Worm (Caenorhabditis elegans) whole organism, L4 larva: ENCODE data around the gene orc-2.

ENCODE experiments used
- D1046.2 ChIP-seq: fragments of 200-800 bp; sonication (Bioruptor generic); IDR thresholded peaks from 2 replicates; pipeline ENCODE4 v1.3.6; 2022; ENCODE audit warnings: missing genetic modification characterization, missing compliant biosample characterization
- F26F4.8 ChIP-seq: fragments of 200-800 bp; sonication (Bioruptor generic); conservative IDR thresholded peaks from 2 replicates; pipeline ENCODE4 v1.3.6; 2022; ENCODE audit warnings: missing genetic modification characterization, missing compliant biosample characterization
- F49E8.2 ChIP-seq: sonication (generic microtip); optimal IDR thresholded peaks from 2 replicates; lab custom pipeline; 2016; ENCODE audit warnings: missing compliant biosample characterization, mild to moderate bottlenecking, missing genetic modification characterization, borderline replicate concordance
- Y105C5A.15 ChIP-seq: fragments of 200-800 bp; sonication (Bioruptor generic); IDR thresholded peaks from 2 replicates; pipeline ENCODE4 v1.3.6; 2022; ENCODE audit warnings: missing genetic modification characterization, missing compliant biosample characterization
- Y5F2A.4 ChIP-seq: fragments of 200-800 bp; sonication (Bioruptor generic); optimal IDR thresholded peaks from 2 replicates; lab custom pipeline; 2018; ENCODE audit warnings: mild to moderate bottlenecking, missing genetic modification characterization, missing compliant biosample characterization
- aha-1 ChIP-seq: fragments of 150-350 bp; peaks from one replicate; lab custom pipeline; 2014; ENCODE audit warnings: missing biosample characterization, missing genetic modification characterization
- aly-2 ChIP-seq: sonication (generic microtip); optimal IDR thresholded peaks from 2 replicates; lab custom pipeline; 2018; ENCODE audit warnings: missing biosample characterization, missing genetic modification characterization
- ama-1 ChIP-seq: fragments of 150-350 bp; optimal IDR thresholded peaks from 2 replicates; lab custom pipeline; 2014; ENCODE audit warnings: inconsistent platforms, mixed read lengths
- attf-4 ChIP-seq: sonication (generic microtip); optimal IDR thresholded peaks from 3 replicates; lab custom pipeline; 2017; ENCODE audit warnings: missing biosample characterization, missing genetic modification characterization
- ceh-44 ChIP-seq: fragments of 200-800 bp; sonication (Bioruptor generic); IDR thresholded peaks from 2 replicates; pipeline ENCODE4 v1.3.6; 2022; ENCODE audit warnings: missing genetic modification reagents, missing genetic modification characterization, missing compliant biosample characterization
- cey-2 ChIP-seq: sonication (generic microtip); optimal IDR thresholded peaks from 3 replicates; lab custom pipeline; 2017; ENCODE audit warnings: missing genetic modification characterization, mild to moderate bottlenecking, missing compliant biosample characterization, antibody characterized with exemption, borderline replicate concordance; ENCODE audit not compliant: insufficient read depth
- ctbp-1 ChIP-seq: fragments of 200-800 bp; sonication (Bioruptor generic); IDR thresholded peaks from 2 replicates; pipeline ENCODE4 v1.3.6; 2022; ENCODE audit warnings: missing genetic modification reagents, missing genetic modification characterization, missing compliant biosample characterization
- daf-16 ChIP-seq, 3 experiments: sonication (generic microtip); optimal IDR thresholded peaks; 2 replicates each; lab custom pipeline; 2016 to 2017; ENCODE audit warnings: missing genetic modification characterization in 3 of 3, missing genetic modification reagents in 3 of 3, mild to moderate bottlenecking in 2 of 3, missing compliant biosample characterization in 2 of 3, missing biosample characterization in 1 of 3, moderate library complexity in 1 of 3
- daf-19 ChIP-seq: fragments of 200-800 bp; sonication (Bioruptor generic); conservative IDR thresholded peaks from 2 replicates; pipeline ENCODE4 v1.3.6; 2022; ENCODE audit warnings: missing genetic modification characterization, missing compliant biosample characterization
- dmd-6 ChIP-seq: fragments of 200-800 bp; sonication (Bioruptor generic); IDR thresholded peaks from 2 replicates; pipeline ENCODE4 v1.3.6; 2022; ENCODE audit warnings: missing genetic modification reagents, missing genetic modification characterization, missing compliant biosample characterization
- duxl-1 ChIP-seq: sonication (generic microtip); optimal IDR thresholded peaks from 2 replicates; lab custom pipeline; 2016; ENCODE audit warnings: mild to moderate bottlenecking, missing genetic modification characterization, moderate library complexity, missing compliant biosample characterization; ENCODE audit not compliant: poor library complexity
- dve-1 ChIP-seq: sonication (generic microtip); optimal IDR thresholded peaks from 2 replicates; lab custom pipeline; 2017; ENCODE audit warnings: antibody characterized with exemption, mild to moderate bottlenecking, missing genetic modification characterization, missing compliant biosample characterization; ENCODE audit not compliant: insufficient read depth
- egl-27 ChIP-seq: sonication (generic microtip); optimal IDR thresholded peaks from 3 replicates; lab custom pipeline; 2017; ENCODE audit warnings: missing biosample characterization, missing genetic modification reagents, missing genetic modification characterization
- hif-1 ChIP-seq, 2 experiments: sonication (generic microtip); optimal IDR thresholded peaks; 2 replicates each; lab custom pipeline; 2016 to 2017; ENCODE audit warnings: missing compliant biosample characterization in 2 of 2, missing genetic modification characterization in 2 of 2, missing genetic modification reagents in 2 of 2, missing genotype in 2 of 2, mild to moderate bottlenecking in 1 of 2
- hlh-11 ChIP-seq: fragments of 200-800 bp; sonication (Bioruptor generic); optimal IDR thresholded peaks from 2 replicates; lab custom pipeline; 2018; ENCODE audit warnings: mild to moderate bottlenecking, missing genetic modification characterization, missing compliant biosample characterization
- hlh-30 ChIP-seq: sonication (generic microtip); optimal IDR thresholded peaks from 2 replicates; lab custom pipeline; 2017; ENCODE audit warnings: antibody characterized with exemption, mild to moderate bottlenecking, missing genetic modification characterization, missing compliant biosample characterization; ENCODE audit not compliant: insufficient read depth
- hmg-1.1 ChIP-seq: fragments of 200-800 bp; sonication (Bioruptor generic); IDR thresholded peaks from 2 replicates; pipeline ENCODE4 v1.3.6; 2022; ENCODE audit warnings: missing genetic modification reagents, missing genetic modification characterization, missing compliant biosample characterization
- lin-29 ChIP-seq: fragments of 200-800 bp; sonication (Bioruptor generic); IDR thresholded peaks from 2 replicates; pipeline ENCODE4 v1.3.6; 2022; ENCODE audit warnings: missing genetic modification reagents, missing genetic modification characterization, missing compliant biosample characterization
- lin-38 ChIP-seq: fragments of 200-800 bp; sonication (Bioruptor generic); IDR thresholded peaks from 2 replicates; pipeline ENCODE4 v1.3.6; 2022; ENCODE audit warnings: missing genetic modification reagents, missing genetic modification characterization, missing compliant biosample characterization
- lir-3 ChIP-seq: sonication (generic microtip); optimal IDR thresholded peaks from 2 replicates; lab custom pipeline; 2016; ENCODE audit warnings: mild to moderate bottlenecking, missing genetic modification characterization, missing compliant biosample characterization
- mxl-3 ChIP-seq: fragments of 200-800 bp; sonication (Bioruptor generic); optimal IDR thresholded peaks from 2 replicates; lab custom pipeline; 2018; ENCODE audit warnings: mild to moderate bottlenecking, missing genetic modification characterization, missing compliant biosample characterization
- nhr-102 ChIP-seq: sonication (generic microtip); optimal IDR thresholded peaks from 2 replicates; lab custom pipeline; 2016; ENCODE audit warnings: mild to moderate bottlenecking, missing genetic modification characterization, moderate library complexity, missing compliant biosample characterization
- nhr-11 ChIP-seq: fragments of 150-350 bp; optimal IDR thresholded peaks from 2 replicates; lab custom pipeline; 2014; ENCODE audit warnings: missing biosample characterization, missing genetic modification characterization
- nhr-237 ChIP-seq: sonication (generic microtip); optimal IDR thresholded peaks from 2 replicates; lab custom pipeline; 2017; ENCODE audit warnings: missing biosample characterization, missing genetic modification characterization
- nhr-25 ChIP-seq: sonication (generic microtip); optimal IDR thresholded peaks from 2 replicates; lab custom pipeline; 2017; ENCODE audit warnings: missing genetic modification characterization, mild to moderate bottlenecking, missing compliant biosample characterization, antibody characterized with exemption, moderate library complexity, borderline replicate concordance; ENCODE audit not compliant: insufficient read depth
- nhr-28 ChIP-seq: fragments of 150-350 bp; optimal IDR thresholded peaks from 2 replicates; lab custom pipeline; 2014; ENCODE audit warnings: missing biosample characterization, missing genetic modification characterization
- nhr-77 ChIP-seq: fragments of 150-350 bp; optimal IDR thresholded peaks from 2 replicates; lab custom pipeline; 2014; ENCODE audit warnings: missing biosample characterization, missing genetic modification characterization
- pha-4 ChIP-seq, 2 experiments: fragments of 150-350 bp in 1 of 2; fragments of 200-800 bp in 1 of 2; sonication (Bioruptor generic) in 1 of 2; IDR thresholded peaks in 1 of 2; optimal IDR thresholded peaks in 1 of 2; 2 replicates each; pipeline versions ENCODE4 v1.3.6 to Lab custom; 2014 to 2022; ENCODE audit warnings: missing genetic modification characterization in 2 of 2, missing genetic modification reagents in 2 of 2, missing biosample characterization in 1 of 2, missing compliant biosample characterization in 1 of 2
- pqm-1 ChIP-seq: sonication (generic microtip); optimal IDR thresholded peaks from 2 replicates; lab custom pipeline; 2017; ENCODE audit warnings: missing biosample characterization, missing genetic modification characterization
- snpc-1.2 ChIP-seq: fragments of 200-800 bp; sonication (Bioruptor generic); IDR thresholded peaks from 2 replicates; pipeline ENCODE4 v1.3.6; 2022; ENCODE audit warnings: missing genetic modification reagents, missing genetic modification characterization, missing compliant biosample characterization
- spr-3 ChIP-seq: fragments of 200-800 bp; sonication (Bioruptor generic); optimal IDR thresholded peaks from 2 replicates; lab custom pipeline; 2018; ENCODE audit warnings: mild to moderate bottlenecking, missing genetic modification characterization, missing compliant biosample characterization
- unc-62 ChIP-seq, 3 experiments: fragments of 150-350 bp in 1 of 3; sonication (generic microtip); optimal IDR thresholded peaks in 2 of 3; peaks in 1 of 3; 1 replicate in 1 of 3; 2 replicates in 2 of 3; lab custom pipeline; 2014 to 2017; ENCODE audit warnings: missing biosample characterization in 3 of 3, missing genetic modification characterization in 3 of 3, missing genetic modification reagents in 3 of 3, missing genotype in 1 of 3
- vab-7 ChIP-seq: fragments of 200-800 bp; sonication (Bioruptor generic); IDR thresholded peaks from 2 replicates; pipeline ENCODE4 v1.3.6; 2022; ENCODE audit warnings: missing genetic modification reagents, missing genetic modification characterization, missing compliant biosample characterization
- zag-1 ChIP-seq: fragments of 150-350 bp; optimal IDR thresholded peaks from 2 replicates; lab custom pipeline; 2014; ENCODE audit warnings: missing biosample characterization, missing genetic modification characterization

The orc-2 gene

ce11 chrII:10888979-10889378 lies 15.2 kb downstream of the orc-2 start, which contains the start of gene ptr-8 (continued):
- TF ChIP-seq daf-16 (GFP tag; optimal IDR thresholded peaks at IDR 0.05; lab: Kevin White, UChicago) (no peak), daf-16 (tag; optimal IDR thresholded peaks at IDR 0.05; lab: Kevin White, UChicago) (no peak), lin-38 (GFP tag; lab: Robert Waterston, UW) (no peak)
- TF ChIP-seq, all 104 proteins: peak for 0

ce11 chrII:10894996-10895395 lies 21.3 kb downstream of the orc-2 start, which contains the start of gene sra-10:
sra-10 (minus strand) TSS chrII:10895096.
- TF ChIP-seq duxl-1 (tag; lab: Kevin White, UChicago) (no peak), egl-27 (tag; lab: Kevin White, UChicago) (no peak), nhr-77 (tag; lab: Kevin White, UChicago) (no peak), ceh-44 (GFP tag; lab: Robert Waterston, UW) (no peak), D1046.2 (GFP tag; lab: Robert Waterston, UW) (no peak), aha-1 (tag; lab: Kevin White, UChicago) (no peak), daf-19 (GFP tag; lab: Robert Waterston, UW) (no peak), mxl-3 (GFP tag; lab: Kevin White, UChicago) (no peak), dmd-6 (no peak), pha-4 (GFP tag; IDR thresholded peaks at IDR 0.05; lab: Robert Waterston, UW) (no peak), pha-4 (tag; optimal IDR thresholded peaks at IDR 0.05; lab: Kevin White, UChicago) (no peak), nhr-28 (tag; lab: Kevin White, UChicago) (no peak), dve-1 (no peak), nhr-11 (tag; lab: Kevin White, UChicago) (no peak), Y5F2A.4 (GFP tag; lab: Kevin White, UChicago) (no peak), hlh-30 (no peak), nhr-102 (tag; lab: Kevin White, UChicago) (no peak)

DNA sequence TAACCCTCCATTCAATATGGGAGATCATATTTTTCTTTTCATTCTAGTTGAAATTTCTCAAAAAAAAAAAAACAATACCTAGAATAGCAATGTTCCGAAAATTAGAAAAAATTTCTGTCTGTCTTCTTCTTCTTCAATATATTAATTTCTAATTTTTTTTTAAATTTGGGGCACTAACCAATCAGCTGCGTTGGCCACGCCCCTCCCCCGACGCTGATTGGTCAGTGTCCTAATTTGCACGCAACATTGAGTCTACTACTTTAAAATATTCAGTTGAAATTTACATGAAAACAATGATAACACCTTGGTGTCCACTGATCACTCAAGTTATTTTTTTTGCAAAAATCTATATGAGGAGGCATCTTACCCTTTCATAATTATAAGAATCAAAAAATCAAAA lies 22.2 kb downstream of the orc-2 start:
- no peak for TF ChIP-seq cey-2 (tag; lab: Kevin White, UChicago)
- TF ChIP-seq nhr-25 (tag; lab: Kevin White, UChicago): no peak
- TF ChIP-seq hlh-30: no peak
- no peak for TF ChIP-seq lin-29 (GFP tag; lab: Robert Waterston, UW)
- TF ChIP-seq attf-4 (tag; lab: Kevin White, UChicago): no peak
- no peak for TF ChIP-seq ctbp-1 (GFP tag; lab: Robert Waterston, UW)
- no peak for TF ChIP-seq nhr-28 (tag; lab: Kevin White, UChicago)
- no peak for TF ChIP-seq pqm-1 (tag; lab: Kevin White, UChicago)
- TF ChIP-seq mxl-3 (GFP tag; lab: Kevin White, UChicago): no peak
- no peak for TF ChIP-seq Y105C5A.15

- TF ChIP-seq zag-1 (tag; lab: Kevin White, UChicago) (no peak), pqm-1 (tag; lab: Kevin White, UChicago) (no peak), hlh-11 (no peak), pha-4 (GFP tag; IDR thresholded peaks at IDR 0.05; lab: Robert Waterston, UW) (no peak), pha-4 (tag; optimal IDR thresholded peaks at IDR 0.05; lab: Kevin White, UChicago) (no peak), F26F4.8 (GFP tag; lab: Robert Waterston, UW) (no peak), spr-3 (no peak), nhr-77 (tag; lab: Kevin White, UChicago) (no peak), lir-3 (tag; lab: Kevin White, UChicago) (no peak), vab-7 (GFP tag; lab: Robert Waterston, UW) (no peak), F49E8.2 (no peak), ama-1 (lab: Kevin White, UChicago) (no peak), unc-62 (GFP tag; optimal IDR thresholded peaks at IDR 0.05 in 1 of 2; lab: Kevin White, UChicago) (no peak), unc-62 (tag; optimal IDR thresholded peaks at IDR 0.05; lab: Kevin White, UChicago) (no peak), nhr-237 (no peak), snpc-1.2 (GFP tag; lab: Robert Waterston, UW) (no peak), aly-2 (no peak), hif-1 (tag; optimal IDR thresholded peaks at IDR 0.05; lab: Kevin White, UChicago) (no peak), hmg-1.1 (GFP tag; lab: Robert Waterston, UW) (no peak)
Observed at ce11 chrII:10898998-10899397, 25.3 kb downstream of the orc-2 start.
